Fruit fly (Drosophila melanogaster) whole organism, pupa: Measurements from ENCODE around the gene CCT4.

Experiments used
- CG10348 ChIP-seq: fragments of 200-800 bp; sonication (Bioruptor generic); IDR thresholded peaks from 2 replicates; pipeline ENCODE4 v1.3.6; 2022; ENCODE audit warnings: missing biosample characterization, missing genetic modification characterization
- CG12605 ChIP-seq: fragments of 200-800 bp; sonication (Bioruptor generic); IDR thresholded peaks from 2 replicates; pipeline ENCODE4 v1.3.6; 2022; ENCODE audit warnings: missing biosample characterization, missing genetic modification characterization
- CG13204 ChIP-seq: fragments of 200-800 bp; sonication (Bioruptor generic); optimal IDR thresholded peaks from 2 replicates; lab custom pipeline; 2018; ENCODE audit warnings: missing biosample characterization, mild to moderate bottlenecking, missing genetic modification characterization, moderate library complexity
- CG14655 ChIP-seq: fragments of 200-800 bp; sonication (Bioruptor generic); optimal IDR thresholded peaks from 3 replicates; lab custom pipeline; 2017; ENCODE audit warnings: mild to moderate bottlenecking, missing biosample characterization, missing genetic modification reagents, missing genetic modification characterization
- CG15710 ChIP-seq: fragments of 200-800 bp; sonication (Bioruptor generic); optimal IDR thresholded peaks from 2 replicates; lab custom pipeline; 2018; ENCODE audit warnings: missing biosample characterization, mild to moderate bottlenecking, missing genetic modification characterization, moderate library complexity
- CG17806 ChIP-seq: fragments of 200-800 bp; sonication (Bioruptor generic); optimal IDR thresholded peaks from 2 replicates; lab custom pipeline; 2018; ENCODE audit warnings: missing biosample characterization, mild to moderate bottlenecking, missing genetic modification characterization, moderate library complexity
- CG32121 ChIP-seq: fragments of 200-800 bp; sonication (Bioruptor generic); IDR thresholded peaks from 2 replicates; pipeline ENCODE4 v1.3.6; 2022; ENCODE audit warnings: missing biosample characterization, missing genetic modification characterization
- CG34367 ChIP-seq: fragments of 200-800 bp; sonication (Bioruptor generic); optimal IDR thresholded peaks from 2 replicates; lab custom pipeline; 2018; ENCODE audit warnings: missing biosample characterization, mild to moderate bottlenecking, missing genetic modification characterization
- CG4496 ChIP-seq: fragments of 200-800 bp; sonication (Bioruptor generic); IDR thresholded peaks from 3 replicates; pipeline ENCODE4 v1.3.6; 2022; ENCODE audit warnings: missing biosample characterization, missing genetic modification characterization
- CG8159 ChIP-seq: fragments of 200-800 bp; sonication (Bioruptor generic); optimal IDR thresholded peaks from 3 replicates; lab custom pipeline; 2018; ENCODE audit warnings: missing biosample characterization, mild to moderate bottlenecking, missing genetic modification characterization, moderate library complexity
- CG8301 ChIP-seq: fragments of 200-800 bp; sonication (Bioruptor generic); optimal IDR thresholded peaks from 2 replicates; lab custom pipeline; 2018; ENCODE audit warnings: missing biosample characterization, mild to moderate bottlenecking, missing genetic modification characterization
- CG9948 ChIP-seq: fragments of 200-800 bp; sonication (Bioruptor generic); optimal IDR thresholded peaks from 2 replicates; lab custom pipeline; 2018; ENCODE audit warnings: missing biosample characterization, mild to moderate bottlenecking, missing genetic modification characterization, moderate library complexity
- D1 ChIP-seq: fragments of 200-800 bp; sonication (Bioruptor generic); optimal IDR thresholded peaks from 2 replicates; lab custom pipeline; 2018; ENCODE audit warnings: missing biosample characterization, mild to moderate bottlenecking, missing genetic modification characterization, moderate library complexity
- EcR ChIP-seq: fragments of 200-800 bp; sonication (Bioruptor generic); optimal IDR thresholded peaks from 3 replicates; lab custom pipeline; 2019; ENCODE audit warnings: missing biosample characterization, missing genetic modification characterization, mild to moderate bottlenecking, moderate library complexity, missing genetic modification reagents
- Ets98B ChIP-seq: fragments of 200-800 bp; sonication (Bioruptor generic); IDR thresholded peaks from 2 replicates; pipeline ENCODE4 v1.3.6; 2022; ENCODE audit warnings: missing biosample characterization, missing genetic modification characterization
- Pif1A ChIP-seq: fragments of 200-800 bp; sonication (Bioruptor generic); optimal IDR thresholded peaks from 3 replicates; lab custom pipeline; 2016; ENCODE audit warnings: missing biosample characterization, missing genetic modification characterization
- Pif1B ChIP-seq: fragments of 200-800 bp; sonication (Bioruptor generic); optimal IDR thresholded peaks from 3 replicates; lab custom pipeline; 2016; ENCODE audit warnings: missing biosample characterization, missing genetic modification characterization
- Snoo ChIP-seq: fragments of 200-800 bp; sonication (Bioruptor generic); optimal IDR thresholded peaks from 3 replicates; lab custom pipeline; 2017; ENCODE audit warnings: missing biosample characterization, mild to moderate bottlenecking, missing genetic modification characterization, inconsistent platforms
- fd96Ca ChIP-seq: fragments of 200-800 bp; sonication (Bioruptor generic); IDR thresholded peaks from 3 replicates; pipeline ENCODE4 v1.3.6; 2022; ENCODE audit warnings: missing biosample characterization, missing genetic modification characterization
- gl ChIP-seq: fragments of 200-800 bp; sonication (Bioruptor generic); optimal IDR thresholded peaks from 2 replicates; lab custom pipeline; 2018; ENCODE audit warnings: missing biosample characterization, mild to moderate bottlenecking, missing genetic modification characterization
- rn ChIP-seq: fragments of 200-800 bp; sonication (Bioruptor generic); IDR thresholded peaks from 2 replicates; pipeline ENCODE4 v1.3.6; 2022; ENCODE audit warnings: missing biosample characterization, missing genetic modification characterization

CCT4 gene

DNA sequence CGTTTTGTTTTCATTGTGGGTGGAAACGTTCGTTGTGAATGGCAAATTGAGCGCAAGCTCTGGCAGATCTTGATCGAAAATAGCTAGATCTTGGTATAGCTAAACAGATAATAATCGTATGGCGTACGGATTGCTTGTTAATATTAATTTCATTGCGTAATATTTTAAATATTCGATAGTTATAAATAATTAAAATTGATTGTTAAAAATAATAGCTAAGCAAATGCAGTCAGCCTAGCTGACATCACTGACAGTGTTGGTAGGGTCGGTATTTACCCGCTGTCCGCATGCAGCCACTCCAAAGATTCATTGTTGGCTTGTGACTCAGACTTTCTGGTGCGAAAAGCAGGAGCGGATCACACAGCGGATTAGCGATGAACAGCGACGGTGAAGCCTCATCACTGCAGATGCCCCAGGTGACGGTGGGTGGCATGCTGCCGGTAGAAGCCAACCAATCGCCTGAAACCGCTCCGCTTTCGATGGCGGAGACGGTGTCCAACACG, 11.7 kb upstream of the CCT4 start, which contains the start of the genes CG5776 and spict:
CG5776 (minus strand) TSS at position 34 of the 503 bp plus-strand sequence.
spict (plus strand) TSS at position 308 of the 503 bp plus-strand sequence.
- TF ChIP-seq CG15710 (tag; lab: Kevin White, UChicago), result peak; percentile 75
- peak; percentile 37; the same call in 1 of the 2 replicates for TF ChIP-seq rn (GFP tag; lab: Robert Waterston, UW)
- TF ChIP-seq Snoo (tag; lab: Kevin White, UChicago), result peak; percentile 46
- peak; percentile 25; the same call in 1 of the 2 replicates for TF ChIP-seq CG12605
- peak; percentile 68; the same call in 2 of the 3 replicates for TF ChIP-seq CG4496 (GFP tag; lab: Robert Waterston, UW)
- peak; percentile 53 for TF ChIP-seq CG17806 (tag; lab: Kevin White, UChicago)
- TF ChIP-seq fd96Ca, result peak; percentile 82
- peak; percentile 46 for TF ChIP-seq gl
- TF ChIP-seq D1 (tag; lab: Kevin White, UChicago), result no peak
- peak; percentile 71 for TF ChIP-seq CG32121 (GFP tag; lab: Robert Waterston, UW)
- peak; percentile 66 for TF ChIP-seq CG34367 (tag; lab: Kevin White, UChicago)
- TF ChIP-seq CG9948, result peak; percentile 47
- TF ChIP-seq EcR (GFP tag; lab: Kevin White, UChicago), result no peak
- TF ChIP-seq Pif1A (GFP tag; lab: Kevin White, UChicago), result no peak
- TF ChIP-seq Ets98B (GFP tag; lab: Robert Waterston, UW), result peak; percentile 74
- TF ChIP-seq CG8301 (tag; lab: Kevin White, UChicago), result peak; percentile 54
- no peak for TF ChIP-seq CG10348 (GFP tag; lab: Robert Waterston, UW)
- peak; percentile 69 for TF ChIP-seq CG8159 (tag; lab: Kevin White, UChicago)

DNA sequence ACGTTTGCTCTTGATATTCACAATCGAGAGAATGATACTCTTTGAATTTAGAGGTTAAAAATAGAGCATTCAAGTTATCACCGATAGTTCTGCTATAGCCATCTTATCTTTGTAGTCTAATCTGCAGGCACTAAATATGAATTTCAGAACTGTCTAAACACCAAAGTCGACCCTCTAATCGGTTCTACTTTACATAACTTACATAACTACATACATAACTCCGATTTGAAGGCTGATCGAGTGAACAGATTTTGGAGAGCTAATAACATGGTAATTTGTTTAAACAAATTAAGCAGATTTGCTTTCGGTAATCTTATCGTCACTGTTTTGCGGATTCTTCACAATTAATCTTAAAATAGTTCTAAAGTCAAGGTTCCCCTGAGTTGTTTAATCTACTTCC, 8.8 kb upstream of the CCT4 start:
- TF ChIP-seq Pif1B (GFP tag; lab: Kevin White, UChicago), result no peak

- TF ChIP-seq D1 (tag; lab: Kevin White, UChicago) (no peak), Snoo (tag; lab: Kevin White, UChicago) (peak; percentile 43), Pif1A (GFP tag; lab: Kevin White, UChicago) (no peak), CG4496 (GFP tag; lab: Robert Waterston, UW) (peak; percentile 62), CG14655 (no peak), CG12605 (peak; percentile 34; the same call in 1 of the 2 replicates), CG32121 (GFP tag; lab: Robert Waterston, UW) (peak; percentile 49; the same call in 1 of the 2 replicates), CG9948 (no peak), Ets98B (GFP tag; lab: Robert Waterston, UW) (no peak), CG10348 (GFP tag; lab: Robert Waterston, UW) (no peak)
These were observed 7.7 kb upstream of the CCT4 start, which contains the start of gene CG17036 for dm6 chr2L:12700381-12700963. TSS of gene CG17036 (minus strand) at chr2L:12700746.

DNA sequence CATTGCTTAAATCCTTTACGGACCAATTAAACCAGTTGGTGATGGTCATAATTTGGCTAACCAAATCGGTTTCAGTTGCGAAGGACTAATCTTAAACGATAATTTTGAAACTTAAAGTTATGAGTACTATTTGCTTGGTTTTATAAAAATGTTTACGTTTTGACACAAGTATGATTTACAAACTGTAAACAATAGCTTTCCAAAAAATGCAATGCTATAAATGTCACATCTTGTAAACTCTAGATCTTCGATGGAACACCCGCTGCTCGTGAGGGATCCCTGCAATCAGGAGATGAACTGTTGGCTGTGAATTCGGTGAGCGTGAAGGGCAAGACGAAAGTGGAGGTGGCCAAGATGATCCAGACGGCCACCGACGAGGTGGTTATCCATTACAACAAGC, 4.5 kb upstream of the CCT4 start, which contains the start of gene CG5781:
CG5781 (minus strand) TSS at position 101 of the 400 bp plus-strand sequence.
- no peak for TF ChIP-seq CG13204 (GFP tag; lab: Kevin White, UChicago)
- no peak for TF ChIP-seq rn (GFP tag; lab: Robert Waterston, UW)
- TF ChIP-seq EcR (GFP tag; lab: Kevin White, UChicago), result no peak
- TF ChIP-seq CG8301 (tag; lab: Kevin White, UChicago), result no peak
- no peak for TF ChIP-seq CG34367 (tag; lab: Kevin White, UChicago)
- TF ChIP-seq CG10348 (GFP tag; lab: Robert Waterston, UW), result no peak
- no peak for TF ChIP-seq CG15710 (tag; lab: Kevin White, UChicago)
- TF ChIP-seq CG12605, result no peak
- TF ChIP-seq fd96Ca, result no peak
- TF ChIP-seq Ets98B (GFP tag; lab: Robert Waterston, UW), result no peak
- no peak for TF ChIP-seq Pif1B (GFP tag; lab: Kevin White, UChicago)
- no peak for TF ChIP-seq CG32121 (GFP tag; lab: Robert Waterston, UW)
- no peak for TF ChIP-seq CG4496 (GFP tag; lab: Robert Waterston, UW)
- TF ChIP-seq CG17806 (tag; lab: Kevin White, UChicago), result no peak
- TF ChIP-seq CG9948, result no peak
- TF ChIP-seq Snoo (tag; lab: Kevin White, UChicago), result no peak
- TF ChIP-seq Pif1A (GFP tag; lab: Kevin White, UChicago), result no peak
- TF ChIP-seq CG8159 (tag; lab: Kevin White, UChicago), result no peak
- TF ChIP-seq gl, result no peak

DNA sequence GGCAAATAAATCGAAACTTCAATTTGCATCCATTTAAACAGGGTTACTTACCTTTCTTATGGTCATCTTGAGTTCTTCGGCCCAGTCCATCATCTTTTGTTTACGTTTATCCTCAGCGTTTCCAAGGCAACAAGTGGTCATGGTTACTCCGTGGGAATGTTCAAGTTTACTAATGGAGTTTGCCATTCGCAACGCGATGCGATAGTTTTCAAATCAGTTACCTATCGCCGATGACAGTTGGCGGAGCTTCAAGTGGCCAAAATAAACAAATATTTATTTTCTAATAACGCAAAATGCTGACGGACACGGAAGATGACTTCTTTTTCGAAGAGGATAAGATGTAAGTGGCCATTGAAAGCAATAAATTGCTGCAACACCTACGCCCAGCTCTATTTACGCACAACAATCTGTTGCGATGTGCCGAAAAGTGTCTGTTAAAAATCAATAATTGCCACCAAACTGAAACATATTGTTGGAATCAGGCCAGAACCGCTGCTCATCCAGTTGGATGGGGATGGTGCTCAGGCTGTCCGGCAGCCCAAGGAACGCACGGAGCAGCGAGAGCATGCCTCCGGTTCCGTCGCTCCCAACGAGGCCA, 2.2 kb upstream of the CCT4 start, which contains the start of the genes IFT43 and PICK1:
IFT43 (minus strand) TSS at position 166 of the 598 bp plus-strand sequence.
PICK1 (plus strand) TSS at position 211 of the 598 bp plus-strand sequence.
- TF ChIP-seq CG10348 (GFP tag; lab: Robert Waterston, UW), result no peak
- TF ChIP-seq CG34367 (tag; lab: Kevin White, UChicago), result no peak
- TF ChIP-seq fd96Ca, result 0 out of 3 replicates have a peak, but pooled peaks have one; percentile 30
- TF ChIP-seq CG15710 (tag; lab: Kevin White, UChicago), result no peak
- no peak for TF ChIP-seq CG13204 (GFP tag; lab: Kevin White, UChicago)
- no peak for TF ChIP-seq CG9948
- TF ChIP-seq Ets98B (GFP tag; lab: Robert Waterston, UW), result no peak
- no peak for TF ChIP-seq Snoo (tag; lab: Kevin White, UChicago)
- peak; percentile 71 for TF ChIP-seq CG12605
- no peak for TF ChIP-seq EcR (GFP tag; lab: Kevin White, UChicago)
- no peak for TF ChIP-seq CG14655
- TF ChIP-seq CG17806 (tag; lab: Kevin White, UChicago), result no peak
- no peak for TF ChIP-seq CG4496 (GFP tag; lab: Robert Waterston, UW)
- TF ChIP-seq D1 (tag; lab: Kevin White, UChicago), result no peak
- no peak for TF ChIP-seq Pif1B (GFP tag; lab: Kevin White, UChicago)
- TF ChIP-seq CG8301 (tag; lab: Kevin White, UChicago), result no peak
- TF ChIP-seq CG8159 (tag; lab: Kevin White, UChicago), result no peak
